Worm (Caenorhabditis elegans) whole organism, L4 larva: ENCODE measurements around the gene Y51H4A.937.

Source experiments
- D1046.2 ChIP-seq: fragments of 200-800 bp; sonication (Bioruptor generic); IDR thresholded peaks from 2 replicates; pipeline ENCODE4 v1.3.6; 2022; ENCODE audit warnings: missing genetic modification characterization, missing compliant biosample characterization
- F10B5.3 ChIP-seq: sonication (generic microtip); optimal IDR thresholded peaks from 2 replicates; lab custom pipeline; 2016; ENCODE audit warnings: mild to moderate bottlenecking, missing genetic modification characterization, missing compliant biosample characterization
- F44E2.7 ChIP-seq: fragments of 200-800 bp; sonication (Bioruptor generic); IDR thresholded peaks from 2 replicates; pipeline ENCODE4 v2.1.2; 2022; ENCODE audit warnings: missing genetic modification characterization, missing compliant biosample characterization
- F49E8.2 ChIP-seq: sonication (generic microtip); optimal IDR thresholded peaks from 2 replicates; lab custom pipeline; 2016; ENCODE audit warnings: missing compliant biosample characterization, mild to moderate bottlenecking, missing genetic modification characterization, borderline replicate concordance
- R02D3.7 ChIP-seq: fragments of 150-350 bp; sonication (generic microtip); optimal IDR thresholded peaks from 3 replicates; lab custom pipeline; 2014; ENCODE audit warnings: missing biosample characterization, missing genetic modification characterization
- T20F7.1 ChIP-seq: fragments of 200-800 bp; sonication (Bioruptor generic); optimal IDR thresholded peaks from 2 replicates; lab custom pipeline; 2018; ENCODE audit warnings: mild to moderate bottlenecking, missing genetic modification characterization, missing compliant biosample characterization
- T26A8.4 ChIP-seq: fragments of 200-800 bp; sonication (Bioruptor generic); IDR thresholded peaks from 2 replicates; pipeline ENCODE4 v1.3.6; 2022; ENCODE audit warnings: missing genetic modification characterization, missing compliant biosample characterization
- Y105C5A.15 ChIP-seq: fragments of 200-800 bp; sonication (Bioruptor generic); IDR thresholded peaks from 2 replicates; pipeline ENCODE4 v1.3.6; 2022; ENCODE audit warnings: missing genetic modification characterization, missing compliant biosample characterization
- ZK337.2 ChIP-seq: fragments of 200-800 bp; sonication (Bioruptor generic); IDR thresholded peaks from 2 replicates; pipeline ENCODE4 v1.3.6; 2022; ENCODE audit warnings: missing genetic modification reagents, missing genetic modification characterization, missing compliant biosample characterization
- aha-1 ChIP-seq: fragments of 150-350 bp; peaks from one replicate; lab custom pipeline; 2014; ENCODE audit warnings: missing biosample characterization, missing genetic modification characterization
- ama-1 ChIP-seq: fragments of 150-350 bp; optimal IDR thresholded peaks from 2 replicates; lab custom pipeline; 2014; ENCODE audit warnings: inconsistent platforms, mixed read lengths
- ceh-62 ChIP-seq: sonication (generic microtip); optimal IDR thresholded peaks from 2 replicates; lab custom pipeline; 2017; ENCODE audit warnings: missing biosample characterization, missing genetic modification characterization
- ces-1 ChIP-seq: fragments of 150-350 bp; sonication (generic microtip); optimal IDR thresholded peaks from 4 replicates; lab custom pipeline; 2014; ENCODE audit warnings: missing biosample characterization, missing genetic modification reagents, missing genetic modification characterization
- ctbp-1 ChIP-seq: fragments of 200-800 bp; sonication (Bioruptor generic); IDR thresholded peaks from 2 replicates; pipeline ENCODE4 v1.3.6; 2022; ENCODE audit warnings: missing genetic modification reagents, missing genetic modification characterization, missing compliant biosample characterization
- daf-16 ChIP-seq, 3 experiments: sonication (generic microtip); optimal IDR thresholded peaks; 2 replicates each; lab custom pipeline; 2016 to 2017; ENCODE audit warnings: missing genetic modification characterization in 3 of 3, missing genetic modification reagents in 3 of 3, mild to moderate bottlenecking in 2 of 3, missing compliant biosample characterization in 2 of 3, missing biosample characterization in 1 of 3, moderate library complexity in 1 of 3
- daf-19 ChIP-seq: fragments of 200-800 bp; sonication (Bioruptor generic); conservative IDR thresholded peaks from 2 replicates; pipeline ENCODE4 v1.3.6; 2022; ENCODE audit warnings: missing genetic modification characterization, missing compliant biosample characterization
- daf-8 ChIP-seq: fragments of 200-800 bp; sonication (Bioruptor generic); IDR thresholded peaks from 2 replicates; pipeline ENCODE4 v1.3.6; 2022; ENCODE audit warnings: missing genetic modification characterization, missing compliant biosample characterization
- dmd-8 ChIP-seq: fragments of 200-800 bp; sonication (Bioruptor generic); IDR thresholded peaks from 2 replicates; pipeline ENCODE4 v1.3.6; 2022; ENCODE audit warnings: missing genetic modification characterization, missing compliant biosample characterization
- dpl-1 ChIP-seq: fragments of 150-350 bp; optimal IDR thresholded peaks from 2 replicates; lab custom pipeline; 2014; ENCODE audit warnings: missing biosample characterization, missing genetic modification reagents, missing genetic modification characterization
- fos-1 ChIP-seq: fragments of 150-350 bp; optimal IDR thresholded peaks from 2 replicates; lab custom pipeline; 2014; ENCODE audit warnings: missing biosample characterization, missing genetic modification characterization
- gei-8 ChIP-seq: fragments of 200-800 bp; sonication (Bioruptor generic); optimal IDR thresholded peaks from 2 replicates; lab custom pipeline; 2018; ENCODE audit warnings: mild to moderate bottlenecking, missing genetic modification characterization, missing compliant biosample characterization
- hlh-30 ChIP-seq: sonication (generic microtip); optimal IDR thresholded peaks from 2 replicates; lab custom pipeline; 2017; ENCODE audit warnings: antibody characterized with exemption, mild to moderate bottlenecking, missing genetic modification characterization, missing compliant biosample characterization; ENCODE audit not compliant: insufficient read depth
- lim-7 ChIP-seq: fragments of 200-800 bp; sonication (Bioruptor generic); IDR thresholded peaks from 2 replicates; pipeline ENCODE4 v1.3.6; 2022; ENCODE audit warnings: missing genetic modification characterization, missing compliant biosample characterization
- lin-15B ChIP-seq: fragments of 150-350 bp; sonication (generic microtip); optimal IDR thresholded peaks from 3 replicates; lab custom pipeline; 2014; ENCODE audit warnings: missing biosample characterization, missing genetic modification characterization
- lin-29 ChIP-seq: fragments of 200-800 bp; sonication (Bioruptor generic); IDR thresholded peaks from 2 replicates; pipeline ENCODE4 v1.3.6; 2022; ENCODE audit warnings: missing genetic modification reagents, missing genetic modification characterization, missing compliant biosample characterization
- lin-38 ChIP-seq: fragments of 200-800 bp; sonication (Bioruptor generic); IDR thresholded peaks from 2 replicates; pipeline ENCODE4 v1.3.6; 2022; ENCODE audit warnings: missing genetic modification reagents, missing genetic modification characterization, missing compliant biosample characterization
- lin-39 ChIP-seq: fragments of 150-350 bp; optimal IDR thresholded peaks from 2 replicates; lab custom pipeline; 2014; ENCODE audit warnings: missing biosample characterization, missing genetic modification reagents, missing genetic modification characterization
- lir-3 ChIP-seq: sonication (generic microtip); optimal IDR thresholded peaks from 2 replicates; lab custom pipeline; 2016; ENCODE audit warnings: mild to moderate bottlenecking, missing genetic modification characterization, missing compliant biosample characterization
- mdt-29 ChIP-seq: fragments of 200-800 bp; sonication (Bioruptor generic); IDR thresholded peaks from 2 replicates; pipeline ENCODE4 v1.3.6; 2022; ENCODE audit warnings: missing genetic modification reagents, missing genetic modification characterization, missing compliant biosample characterization
- mep-1 ChIP-seq: fragments of 150-350 bp; sonication (generic microtip); optimal IDR thresholded peaks from 3 replicates; lab custom pipeline; 2014; ENCODE audit warnings: missing biosample characterization, missing genetic modification characterization
- mxl-2 ChIP-seq: fragments of 200-800 bp; sonication (Bioruptor generic); conservative IDR thresholded peaks from 2 replicates; pipeline ENCODE4 v1.3.6; 2022; ENCODE audit warnings: missing genetic modification reagents, missing genetic modification characterization, missing compliant biosample characterization
- mxl-3 ChIP-seq: fragments of 200-800 bp; sonication (Bioruptor generic); optimal IDR thresholded peaks from 2 replicates; lab custom pipeline; 2018; ENCODE audit warnings: mild to moderate bottlenecking, missing genetic modification characterization, missing compliant biosample characterization
- nhr-11 ChIP-seq: fragments of 150-350 bp; optimal IDR thresholded peaks from 2 replicates; lab custom pipeline; 2014; ENCODE audit warnings: missing biosample characterization, missing genetic modification characterization
- nhr-28 ChIP-seq: fragments of 150-350 bp; optimal IDR thresholded peaks from 2 replicates; lab custom pipeline; 2014; ENCODE audit warnings: missing biosample characterization, missing genetic modification characterization
- nhr-76 ChIP-seq: fragments of 150-350 bp; optimal IDR thresholded peaks from 2 replicates; lab custom pipeline; 2014; ENCODE audit warnings: missing biosample characterization, missing genetic modification characterization
- php-3 ChIP-seq: fragments of 200-800 bp; sonication (Bioruptor generic); IDR thresholded peaks from 2 replicates; pipeline ENCODE4 v1.3.6; 2022; ENCODE audit warnings: missing genetic modification reagents, missing genetic modification characterization, missing compliant biosample characterization
- pqm-1 ChIP-seq: sonication (generic microtip); optimal IDR thresholded peaks from 2 replicates; lab custom pipeline; 2017; ENCODE audit warnings: missing biosample characterization, missing genetic modification characterization
- rbr-2 ChIP-seq: sonication (generic microtip); optimal IDR thresholded peaks from 2 replicates; lab custom pipeline; 2016; ENCODE audit warnings: missing genotype, missing genetic modification characterization, missing compliant biosample characterization
- saeg-2 ChIP-seq: fragments of 200-800 bp; sonication (Bioruptor generic); IDR thresholded peaks from 2 replicates; pipeline ENCODE4 v1.3.6; 2022; ENCODE audit warnings: missing genetic modification reagents, missing genetic modification characterization, missing compliant biosample characterization
- set-16 ChIP-seq: fragments of 200-800 bp; sonication (Bioruptor generic); IDR thresholded peaks from 2 replicates; pipeline ENCODE4 v1.3.6; 2022; ENCODE audit warnings: missing genetic modification reagents, missing genetic modification characterization, missing compliant biosample characterization
- spr-1 ChIP-seq: sonication (generic microtip); optimal IDR thresholded peaks from 2 replicates; lab custom pipeline; 2016; ENCODE audit warnings: mild to moderate bottlenecking, missing genetic modification characterization, missing compliant biosample characterization
- spr-3 ChIP-seq: fragments of 200-800 bp; sonication (Bioruptor generic); optimal IDR thresholded peaks from 2 replicates; lab custom pipeline; 2018; ENCODE audit warnings: mild to moderate bottlenecking, missing genetic modification characterization, missing compliant biosample characterization
- tra-1 ChIP-seq: fragments of 200-800 bp; sonication (Bioruptor generic); IDR thresholded peaks from 2 replicates; pipeline ENCODE4 v1.3.6; 2022; ENCODE audit warnings: missing genetic modification reagents, missing genetic modification characterization, missing compliant biosample characterization
- unc-130 ChIP-seq: sonication (generic microtip); optimal IDR thresholded peaks from 2 replicates; lab custom pipeline; 2016; ENCODE audit warnings: missing genetic modification reagents, missing genetic modification characterization, missing compliant biosample characterization
- unc-62 ChIP-seq, 3 experiments: fragments of 150-350 bp in 1 of 3; sonication (generic microtip); optimal IDR thresholded peaks in 2 of 3; peaks in 1 of 3; 1 replicate in 1 of 3; 2 replicates in 2 of 3; lab custom pipeline; 2014 to 2017; ENCODE audit warnings: missing biosample characterization in 3 of 3, missing genetic modification characterization in 3 of 3, missing genetic modification reagents in 3 of 3, missing genotype in 1 of 3
- zag-1 ChIP-seq: fragments of 150-350 bp; optimal IDR thresholded peaks from 2 replicates; lab custom pipeline; 2014; ENCODE audit warnings: missing biosample characterization, missing genetic modification characterization
- zfp-2 ChIP-seq: sonication (generic microtip); optimal IDR thresholded peaks from 2 replicates; lab custom pipeline; 2016; ENCODE audit warnings: mild to moderate bottlenecking, missing genetic modification characterization, missing compliant biosample characterization
- zfp-3 ChIP-seq: fragments of 200-800 bp; sonication (Bioruptor generic); conservative IDR thresholded peaks from 2 replicates; pipeline ENCODE4 v1.3.6; 2022; ENCODE audit warnings: missing genetic modification reagents, missing genetic modification characterization, missing compliant biosample characterization
- ztf-11 ChIP-seq: fragments of 150-350 bp; optimal IDR thresholded peaks from 2 replicates; lab custom pipeline; 2014; ENCODE audit warnings: missing biosample characterization, missing genetic modification characterization
- ztf-7 ChIP-seq: fragments of 150-350 bp; optimal IDR thresholded peaks from 2 replicates; lab custom pipeline; 2014; ENCODE audit warnings: missing biosample characterization, missing genetic modification characterization

The Y51H4A.937 gene

DNA sequence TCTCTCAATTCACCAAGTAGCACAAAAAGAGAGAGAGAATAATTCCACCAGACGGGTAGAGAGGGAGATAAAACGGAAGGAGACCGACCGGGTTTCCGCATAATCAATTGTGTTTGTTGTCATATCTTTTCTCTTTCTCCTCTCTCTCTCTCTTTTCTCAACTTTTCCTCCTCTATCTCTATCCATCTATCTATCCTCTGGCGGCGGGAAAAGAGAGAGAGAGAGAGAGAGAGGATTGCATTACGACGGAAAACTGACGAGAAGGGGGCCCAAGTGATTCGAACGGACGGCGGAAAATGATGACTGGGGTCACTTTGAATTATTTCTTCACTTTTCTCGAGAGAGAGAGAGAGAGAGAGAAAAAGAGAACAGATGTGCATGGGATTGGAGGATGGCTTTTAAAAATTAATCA, 30.4 kb upstream of the Y51H4A.937 start (continued):
- no peak for TF ChIP-seq ces-1 (GFP tag; lab: Kevin White, UChicago)

DNA sequence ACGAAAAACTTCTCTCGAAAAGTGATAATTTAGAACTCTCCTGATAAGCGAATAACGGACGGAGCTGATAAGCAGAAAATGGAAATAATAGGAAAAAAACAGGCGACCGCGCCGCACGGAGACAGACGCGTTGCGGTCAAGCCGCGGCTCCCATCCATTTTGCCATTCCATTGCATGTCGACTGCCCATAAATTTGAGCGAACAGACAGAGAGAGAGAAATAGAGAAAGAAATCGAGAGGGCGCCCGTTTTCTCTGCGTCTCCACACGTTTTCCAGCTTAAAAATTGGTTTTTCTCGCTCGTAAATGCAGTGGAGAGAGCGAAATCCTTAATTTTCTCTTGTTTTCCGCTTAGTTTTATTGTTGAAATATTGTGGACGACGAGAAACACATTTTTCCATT, 26.6 kb upstream of the Y51H4A.937 start:
- TF ChIP-seq daf-19 (GFP tag; lab: Robert Waterston, UW) (no peak), daf-16 (GFP tag; optimal IDR thresholded peaks at IDR 0.05; lab: Kevin White, UChicago) (no peak), daf-16 (tag; optimal IDR thresholded peaks at IDR 0.05; lab: Kevin White, UChicago) (peak; percentile 75), aha-1 (peak; percentile 92), nhr-28 (tag; lab: Kevin White, UChicago) (peak; percentile 68), pqm-1 (tag; lab: Kevin White, UChicago) (peak; percentile 81), dpl-1 (peak; percentile 45), F49E8.2 (tag; lab: Kevin White, UChicago) (no peak), unc-130 (no peak), T20F7.1 (GFP tag; lab: Kevin White, UChicago) (no peak), rbr-2 (peak; percentile 16), ceh-62 (tag; lab: Kevin White, UChicago) (no peak), spr-3 (GFP tag; lab: Kevin White, UChicago) (no peak), zag-1 (no peak), lin-38 (peak; percentile 43; the same call in 1 of the 2 replicates), php-3 (GFP tag; lab: Robert Waterston, UW) (peak; percentile 90), T26A8.4 (peak; percentile 55; the same call in 1 of the 2 replicates), saeg-2 (no peak), dmd-8 (GFP tag; lab: Robert Waterston, UW) (no peak), lim-7 (no peak), mep-1 (tag; lab: Kevin White, UChicago) (peak; percentile 61), ztf-7 (tag; lab: Kevin White, UChicago) (no peak), spr-1 (tag; lab: Kevin White, UChicago) (peak; percentile 33), mxl-3 (GFP tag; lab: Kevin White, UChicago) (peak; percentile 22), ZK337.2 (GFP tag; lab: Robert Waterston, UW) (no peak), unc-62 (GFP tag; optimal IDR thresholded peaks at IDR 0.05 in 1 of 2; lab: Kevin White, UChicago) (peak in 1 of 2 experiments; percentile 9), unc-62 (tag; optimal IDR thresholded peaks at IDR 0.05; lab: Kevin White, UChicago) (no peak), lir-3 (no peak), R02D3.7 (tag; lab: Kevin White, UChicago) (no peak), zfp-3 (no peak), F10B5.3 (tag; lab: Kevin White, UChicago) (no peak), mxl-2 (GFP tag; lab: Robert Waterston, UW) (no peak), daf-8 (GFP tag; lab: Robert Waterston, UW) (no peak), ctbp-1 (GFP tag; lab: Robert Waterston, UW) (no peak), tra-1 (GFP tag; lab: Robert Waterston, UW) (peak; percentile 66; the same call in 1 of the 2 replicates), gei-8 (no peak), hlh-30 (tag; lab: Kevin White, UChicago) (peak; percentile 38), ama-1 (peak; percentile 8), D1046.2 (GFP tag; lab: Robert Waterston, UW) (no peak), fos-1 (no peak), F44E2.7 (GFP tag; lab: Robert Waterston, UW) (no peak), lin-29 (GFP tag; lab: Robert Waterston, UW) (no peak), set-16 (peak; percentile 38; the same call in 1 of the 2 replicates), lin-39 (tag; lab: Kevin White, UChicago) (no peak), ztf-11 (tag; lab: Kevin White, UChicago) (no peak), mdt-29 (GFP tag; lab: Robert Waterston, UW) (no peak), zfp-2 (no peak), lin-15B (no peak), nhr-11 (tag; lab: Kevin White, UChicago) (no peak), Y105C5A.15 (GFP tag; lab: Robert Waterston, UW) (no peak), nhr-76 (tag; lab: Kevin White, UChicago) (no peak)
